Worm (Caenorhabditis elegans) whole organism, mixed stage, embryonic: ENCODE data around the gene D1025.1.

Experiments
- M03D4.4 ChIP-seq: sonication (generic microtip); optimal IDR thresholded peaks from 2 replicates; lab custom pipeline; 2017; ENCODE audit warnings: mild to moderate bottlenecking, missing genetic modification characterization, missing compliant biosample characterization
- bed-3 ChIP-seq: fragments of 200-800 bp; sonication (Bioruptor generic); optimal IDR thresholded peaks from 3 replicates; lab custom pipeline; 2018; ENCODE audit warnings: mild to moderate bottlenecking, missing genetic modification characterization, moderate library complexity, missing compliant biosample characterization
- blmp-1 ChIP-seq: fragments of 150-350 bp; optimal IDR thresholded peaks from 2 replicates; lab custom pipeline; 2014; ENCODE audit warnings: missing biosample characterization, missing genetic modification characterization
- ceh-43 ChIP-seq: fragments of 200-800 bp; sonication (Bioruptor generic); optimal IDR thresholded peaks from 2 replicates; lab custom pipeline; 2018; ENCODE audit warnings: mild to moderate bottlenecking, missing genetic modification characterization, moderate library complexity, missing compliant biosample characterization
- ceh-83 ChIP-seq: fragments of 200-800 bp; sonication (Bioruptor generic); optimal IDR thresholded peaks from 2 replicates; lab custom pipeline; 2018; ENCODE audit warnings: mild to moderate bottlenecking, missing genetic modification characterization, missing compliant biosample characterization
- ces-1 ChIP-seq: fragments of 150-350 bp; optimal IDR thresholded peaks from 2 replicates; lab custom pipeline; 2014; ENCODE audit warnings: missing biosample characterization, missing genetic modification reagents, missing genetic modification characterization
- drap-1 ChIP-seq: fragments of 200-800 bp; sonication (Bioruptor generic); optimal IDR thresholded peaks from 3 replicates; lab custom pipeline; 2018; ENCODE audit warnings: mild to moderate bottlenecking, missing genetic modification characterization, missing compliant biosample characterization
- elt-1 ChIP-seq: sonication (generic microtip); optimal IDR thresholded peaks from 2 replicates; lab custom pipeline; 2017; ENCODE audit warnings: missing genetic modification characterization, mild to moderate bottlenecking, missing compliant biosample characterization, antibody characterized with exemption, moderate library complexity, borderline replicate concordance; ENCODE audit not compliant: insufficient read depth
- elt-3 ChIP-seq: fragments of 150-350 bp; optimal IDR thresholded peaks from 2 replicates; lab custom pipeline; 2014; ENCODE audit warnings: missing biosample characterization, missing genetic modification characterization
- flh-1 ChIP-seq: fragments of 200-800 bp; sonication (Bioruptor generic); optimal IDR thresholded peaks from 2 replicates; lab custom pipeline; 2018; ENCODE audit warnings: mild to moderate bottlenecking, missing genetic modification characterization, moderate library complexity, missing compliant biosample characterization
- hlh-1 ChIP-seq: fragments of 150-350 bp; optimal IDR thresholded peaks from 2 replicates; lab custom pipeline; 2014; ENCODE audit warnings: missing biosample characterization, missing genetic modification reagents, missing genetic modification characterization
- lsy-2 ChIP-seq: fragments of 150-350 bp; optimal IDR thresholded peaks from 2 replicates; lab custom pipeline; 2014; ENCODE audit warnings: missing biosample characterization, missing genetic modification characterization
- mls-2 ChIP-seq: sonication (generic microtip); optimal IDR thresholded peaks from 2 replicates; lab custom pipeline; 2016; ENCODE audit warnings: mild to moderate bottlenecking, missing genetic modification characterization, moderate library complexity, missing compliant biosample characterization
- nhr-12 ChIP-seq: fragments of 150-350 bp; optimal IDR thresholded peaks from 2 replicates; lab custom pipeline; 2014; ENCODE audit warnings: missing biosample characterization, missing genetic modification characterization
- nhr-2 ChIP-seq: fragments of 150-350 bp; optimal IDR thresholded peaks from 2 replicates; lab custom pipeline; 2014; ENCODE audit warnings: missing biosample characterization, missing genetic modification characterization
- nhr-237 ChIP-seq: fragments of 150-350 bp; optimal IDR thresholded peaks from 2 replicates; lab custom pipeline; 2014; ENCODE audit warnings: missing biosample characterization, missing genetic modification characterization
- sem-2 ChIP-seq: fragments of 200-800 bp; sonication (Bioruptor generic); optimal IDR thresholded peaks from 2 replicates; lab custom pipeline; 2018; ENCODE audit warnings: mild to moderate bottlenecking, missing genetic modification characterization, missing compliant biosample characterization
- snpc-4 ChIP-seq: fragments of 150-350 bp; optimal IDR thresholded peaks from 2 replicates; lab custom pipeline; 2014; ENCODE audit warnings: missing biosample characterization, missing genetic modification characterization
- sptf-1 ChIP-seq: sonication (generic microtip); optimal IDR thresholded peaks from 2 replicates; lab custom pipeline; 2017; ENCODE audit warnings: mild to moderate bottlenecking, missing genetic modification characterization, moderate library complexity, missing compliant biosample characterization
- tbx-8 ChIP-seq: fragments of 200-800 bp; sonication (Bioruptor generic); optimal IDR thresholded peaks from 2 replicates; lab custom pipeline; 2018; ENCODE audit warnings: mild to moderate bottlenecking, missing genetic modification characterization, moderate library complexity, missing compliant biosample characterization
- unc-120 ChIP-seq: sonication (generic microtip); optimal IDR thresholded peaks from 2 replicates; lab custom pipeline; 2017; ENCODE audit warnings: missing genetic modification characterization, missing compliant biosample characterization; ENCODE audit not compliant: poor library complexity, severe bottlenecking
- unc-39 ChIP-seq: fragments of 150-350 bp; optimal IDR thresholded peaks from 2 replicates; lab custom pipeline; 2014; ENCODE audit warnings: missing biosample characterization, missing genetic modification characterization
- unc-62 ChIP-seq: fragments of 150-350 bp; optimal IDR thresholded peaks from 2 replicates; lab custom pipeline; 2014; ENCODE audit warnings: missing biosample characterization, missing genetic modification reagents, missing genetic modification characterization

Gene D1025.1

DNA sequence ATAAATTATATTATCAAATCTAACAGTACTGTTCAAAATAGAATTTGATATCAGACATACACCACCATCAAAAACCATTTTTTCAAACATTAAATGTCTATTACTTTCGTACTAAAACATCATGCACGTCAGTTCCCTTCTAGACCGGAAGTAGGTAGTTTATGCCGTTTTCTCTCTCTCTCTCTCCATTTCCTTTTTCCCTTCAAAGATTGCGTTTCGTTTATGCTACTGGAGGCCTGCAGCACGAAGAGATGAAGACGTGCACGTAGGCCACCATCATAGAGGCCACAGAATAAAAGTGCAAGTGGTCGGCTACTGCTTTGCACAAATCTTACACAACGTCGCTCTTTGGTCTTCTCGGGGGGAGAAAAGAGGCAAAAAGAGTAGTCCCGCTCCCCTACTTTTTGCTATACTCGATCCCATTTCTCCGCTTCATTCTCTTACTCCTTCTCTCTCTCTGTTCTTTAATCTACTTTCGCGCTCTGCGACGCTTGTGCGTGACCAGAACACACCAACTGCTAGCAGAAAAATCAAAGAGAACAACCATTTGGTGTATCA, 40.9 kb downstream of the D1025.1 start:
- TF ChIP-seq sptf-1 (tag; lab: Kevin White, UChicago) (no peak), lsy-2 (tag; lab: Kevin White, UChicago) (peak; percentile 1), hlh-1 (tag; lab: Kevin White, UChicago) (peak; percentile 80), nhr-2 (tag; lab: Kevin White, UChicago) (no peak), flh-1 (no peak), nhr-12 (tag; lab: Kevin White, UChicago) (no peak), drap-1 (GFP tag; lab: Kevin White, UChicago) (peak; percentile 9), nhr-237 (tag; lab: Kevin White, UChicago) (peak; percentile 5), blmp-1 (tag; lab: Kevin White, UChicago) (no peak), bed-3 (no peak), unc-120 (tag; lab: Kevin White, UChicago) (peak; percentile 59), ces-1 (GFP tag; lab: Kevin White, UChicago) (peak; percentile 64), unc-62 (GFP tag; lab: Kevin White, UChicago) (peak; percentile 11), M03D4.4 (tag; lab: Kevin White, UChicago) (peak; percentile 38), mls-2 (tag; lab: Kevin White, UChicago) (no peak), ceh-83 (GFP tag; lab: Kevin White, UChicago) (no peak)

- TF ChIP-seq flh-1 (no peak), unc-62 (GFP tag; lab: Kevin White, UChicago) (peak; percentile 53), snpc-4 (no peak), sem-2 (GFP tag; lab: Kevin White, UChicago) (no peak), hlh-1 (tag; lab: Kevin White, UChicago) (peak; percentile 48), sptf-1 (tag; lab: Kevin White, UChicago) (no peak), elt-1 (tag; lab: Kevin White, UChicago) (peak; percentile 87)
Observed at ce11 chrX:14562286-14563086, 41.9 kb downstream of the D1025.1 start.

ce11 chrX:14563818-14564217, 43.3 kb downstream of the D1025.1 start:
- no peak for TF ChIP-seq drap-1 (GFP tag; lab: Kevin White, UChicago)
- no peak for TF ChIP-seq nhr-2 (tag; lab: Kevin White, UChicago)
- no peak for TF ChIP-seq elt-3 (tag; lab: Kevin White, UChicago)
- TF ChIP-seq mls-2 (tag; lab: Kevin White, UChicago), result no peak
- no peak for TF ChIP-seq blmp-1 (tag; lab: Kevin White, UChicago)
- no peak for TF ChIP-seq snpc-4
- no peak for TF ChIP-seq M03D4.4 (tag; lab: Kevin White, UChicago)
- TF ChIP-seq sem-2 (GFP tag; lab: Kevin White, UChicago), result no peak
- TF ChIP-seq ceh-43 (GFP tag; lab: Kevin White, UChicago), result no peak
- no peak for TF ChIP-seq hlh-1 (tag; lab: Kevin White, UChicago)

DNA sequence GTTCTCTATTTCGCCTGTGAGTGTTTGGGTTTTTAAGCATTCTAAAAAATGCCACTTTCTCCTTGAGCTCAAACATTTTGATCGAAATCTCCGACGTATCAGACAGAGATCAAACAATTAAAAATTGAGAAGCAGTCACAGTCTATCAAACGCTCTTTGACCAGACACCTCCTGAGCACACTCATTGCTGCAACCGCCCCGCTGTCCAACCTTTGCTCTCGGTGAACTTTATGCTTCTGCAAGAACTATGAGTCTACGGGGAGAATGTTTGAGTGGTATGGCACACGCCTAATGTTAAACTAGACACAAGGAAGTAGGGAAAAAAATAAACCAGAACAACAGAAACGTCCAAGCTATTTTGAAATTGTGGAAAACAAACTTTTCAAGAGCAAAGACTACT, 44.7 kb downstream of the D1025.1 start:
- TF ChIP-seq elt-3 (tag; lab: Kevin White, UChicago) (no peak), snpc-4 (no peak)
- TF ChIP-seq, all 35 proteins: peak for 0

ce11 chrX:14566047-14566446, 45.5 kb downstream of the D1025.1 start:
- TF ChIP-seq unc-120 (tag; lab: Kevin White, UChicago) (peak; percentile 24), flh-1 (no peak), lsy-2 (tag; lab: Kevin White, UChicago) (no peak), unc-62 (GFP tag; lab: Kevin White, UChicago) (peak; percentile 45), hlh-1 (tag; lab: Kevin White, UChicago) (peak; percentile 95), nhr-237 (tag; lab: Kevin White, UChicago) (no peak)
- TF ChIP-seq, all 35 proteins: peak for 3

- no peak for TF ChIP-seq unc-39
- no peak for TF ChIP-seq tbx-8 (GFP tag; lab: Kevin White, UChicago)
Observed at ce11 chrX:14568258-14568763, 47.7 kb downstream of the D1025.1 start.
